Worm (Caenorhabditis elegans) whole organism, L2 larva: ENCODE results near the gene Y71H2AM.20.

Experiments used
- aly-2 ChIP-seq: fragments of 150-350 bp; optimal IDR thresholded peaks from 2 replicates; lab custom pipeline; 2014; ENCODE audit warnings: missing biosample characterization, missing genetic modification characterization
- dmd-4 ChIP-seq: sonication (generic microtip); optimal IDR thresholded peaks from 2 replicates; lab custom pipeline; 2017; ENCODE audit warnings: missing biosample characterization, missing genetic modification characterization
- mdl-1 ChIP-seq, 2 experiments: fragments of 150-350 bp in 1 of 2; sonication (generic microtip) in 1 of 2; optimal IDR thresholded peaks; 2 replicates each; lab custom pipeline; 2017; ENCODE audit warnings: missing biosample characterization in 2 of 2, missing genetic modification characterization in 2 of 2

ce11 chrIII:2757478-2757877 is 28.3 kb downstream of the Y71H2AM.20 start:
- TF ChIP-seq dmd-4 (tag; lab: Kevin White, UChicago) (no peak), aly-2 (tag; lab: Kevin White, UChicago) (no peak), mdl-1 (tag; optimal IDR thresholded peaks at IDR 0.05; lab: Kevin White, UChicago) (no peak)
